Worm (Caenorhabditis elegans) whole organism, mixed stage, embryonic: ENCODE data around the gene sri-7.

Experiments
- M03D4.4 ChIP-seq: sonication (generic microtip); optimal IDR thresholded peaks from 2 replicates; lab custom pipeline; 2017; ENCODE audit warnings: mild to moderate bottlenecking, missing genetic modification characterization, missing compliant biosample characterization
- ceh-39 ChIP-seq: fragments of 150-350 bp; optimal IDR thresholded peaks from 2 replicates; lab custom pipeline; 2014; ENCODE audit warnings: missing biosample characterization, missing genetic modification characterization
- ceh-43 ChIP-seq: fragments of 200-800 bp; sonication (Bioruptor generic); optimal IDR thresholded peaks from 2 replicates; lab custom pipeline; 2018; ENCODE audit warnings: mild to moderate bottlenecking, missing genetic modification characterization, moderate library complexity, missing compliant biosample characterization
- ces-1 ChIP-seq: fragments of 150-350 bp; optimal IDR thresholded peaks from 2 replicates; lab custom pipeline; 2014; ENCODE audit warnings: missing biosample characterization, missing genetic modification reagents, missing genetic modification characterization
- cnd-1 ChIP-seq: fragments of 200-800 bp; sonication (Bioruptor generic); optimal IDR thresholded peaks from 2 replicates; lab custom pipeline; 2018; ENCODE audit warnings: mild to moderate bottlenecking, missing genetic modification characterization, missing compliant biosample characterization
- drap-1 ChIP-seq: fragments of 200-800 bp; sonication (Bioruptor generic); optimal IDR thresholded peaks from 3 replicates; lab custom pipeline; 2018; ENCODE audit warnings: mild to moderate bottlenecking, missing genetic modification characterization, missing compliant biosample characterization
- elt-1 ChIP-seq: sonication (generic microtip); optimal IDR thresholded peaks from 2 replicates; lab custom pipeline; 2017; ENCODE audit warnings: missing genetic modification characterization, mild to moderate bottlenecking, missing compliant biosample characterization, antibody characterized with exemption, moderate library complexity, borderline replicate concordance; ENCODE audit not compliant: insufficient read depth
- elt-3 ChIP-seq: fragments of 150-350 bp; optimal IDR thresholded peaks from 2 replicates; lab custom pipeline; 2014; ENCODE audit warnings: missing biosample characterization, missing genetic modification characterization
- flh-1 ChIP-seq: fragments of 200-800 bp; sonication (Bioruptor generic); optimal IDR thresholded peaks from 2 replicates; lab custom pipeline; 2018; ENCODE audit warnings: mild to moderate bottlenecking, missing genetic modification characterization, moderate library complexity, missing compliant biosample characterization
- ham-2 ChIP-seq: fragments of 200-800 bp; sonication (Bioruptor generic); optimal IDR thresholded peaks from 2 replicates; lab custom pipeline; 2018; ENCODE audit warnings: mild to moderate bottlenecking, missing genetic modification characterization, missing compliant biosample characterization
- hlh-1 ChIP-seq: fragments of 150-350 bp; optimal IDR thresholded peaks from 2 replicates; lab custom pipeline; 2014; ENCODE audit warnings: missing biosample characterization, missing genetic modification reagents, missing genetic modification characterization
- lin-32 ChIP-seq: fragments of 200-800 bp; sonication (Bioruptor generic); optimal IDR thresholded peaks from 2 replicates; lab custom pipeline; 2018; ENCODE audit warnings: mild to moderate bottlenecking, missing genetic modification characterization, missing compliant biosample characterization
- lsy-2 ChIP-seq: fragments of 150-350 bp; optimal IDR thresholded peaks from 2 replicates; lab custom pipeline; 2014; ENCODE audit warnings: missing biosample characterization, missing genetic modification characterization
- mab-5 ChIP-seq: fragments of 150-350 bp; optimal IDR thresholded peaks from 2 replicates; lab custom pipeline; 2014; ENCODE audit warnings: missing biosample characterization, missing genetic modification characterization
- mls-2 ChIP-seq: sonication (generic microtip); optimal IDR thresholded peaks from 2 replicates; lab custom pipeline; 2016; ENCODE audit warnings: mild to moderate bottlenecking, missing genetic modification characterization, moderate library complexity, missing compliant biosample characterization
- nhr-12 ChIP-seq: fragments of 150-350 bp; optimal IDR thresholded peaks from 2 replicates; lab custom pipeline; 2014; ENCODE audit warnings: missing biosample characterization, missing genetic modification characterization
- nhr-2 ChIP-seq: fragments of 150-350 bp; optimal IDR thresholded peaks from 2 replicates; lab custom pipeline; 2014; ENCODE audit warnings: missing biosample characterization, missing genetic modification characterization
- nhr-237 ChIP-seq: fragments of 150-350 bp; optimal IDR thresholded peaks from 2 replicates; lab custom pipeline; 2014; ENCODE audit warnings: missing biosample characterization, missing genetic modification characterization
- nhr-76 ChIP-seq: sonication (generic microtip); optimal IDR thresholded peaks from 2 replicates; lab custom pipeline; 2017; ENCODE audit warnings: missing biosample characterization, missing genetic modification characterization
- sem-2 ChIP-seq: fragments of 200-800 bp; sonication (Bioruptor generic); optimal IDR thresholded peaks from 2 replicates; lab custom pipeline; 2018; ENCODE audit warnings: mild to moderate bottlenecking, missing genetic modification characterization, missing compliant biosample characterization
- snpc-4 ChIP-seq: fragments of 150-350 bp; optimal IDR thresholded peaks from 2 replicates; lab custom pipeline; 2014; ENCODE audit warnings: missing biosample characterization, missing genetic modification characterization
- tbx-8 ChIP-seq: fragments of 200-800 bp; sonication (Bioruptor generic); optimal IDR thresholded peaks from 2 replicates; lab custom pipeline; 2018; ENCODE audit warnings: mild to moderate bottlenecking, missing genetic modification characterization, moderate library complexity, missing compliant biosample characterization
- unc-39 ChIP-seq: fragments of 150-350 bp; optimal IDR thresholded peaks from 2 replicates; lab custom pipeline; 2014; ENCODE audit warnings: missing biosample characterization, missing genetic modification characterization
- unc-62 ChIP-seq: fragments of 150-350 bp; optimal IDR thresholded peaks from 2 replicates; lab custom pipeline; 2014; ENCODE audit warnings: missing biosample characterization, missing genetic modification reagents, missing genetic modification characterization
- zip-8 ChIP-seq: fragments of 150-350 bp; optimal IDR thresholded peaks from 2 replicates; lab custom pipeline; 2014; ENCODE audit warnings: missing biosample characterization, missing genetic modification characterization
- ztf-11 ChIP-seq: fragments of 150-350 bp; optimal IDR thresholded peaks from 2 replicates; lab custom pipeline; 2014; ENCODE audit warnings: missing biosample characterization, missing genetic modification characterization

sri-7 gene

ce11 chrV:15399691-15400377 lies at the start of gene sri-7, which contains the start of gene T06E6.15:
sri-7 (plus strand) TSS chrV:15400327.
T06E6.15 (minus strand) TSS chrV:15399791.
- TF ChIP-seq mls-2 (tag; lab: Kevin White, UChicago) = no peak
- TF ChIP-seq unc-62 (GFP tag; lab: Kevin White, UChicago) = no peak
- TF ChIP-seq ham-2 (GFP tag; lab: Kevin White, UChicago) = no peak
- TF ChIP-seq nhr-76 (tag; lab: Kevin White, UChicago) = no peak
- no peak for TF ChIP-seq mab-5 (tag; lab: Kevin White, UChicago)
- TF ChIP-seq drap-1 (GFP tag; lab: Kevin White, UChicago) = no peak
- no peak for TF ChIP-seq cnd-1 (tag; lab: Kevin White, UChicago)
- no peak for TF ChIP-seq elt-3 (tag; lab: Kevin White, UChicago)
- no peak for TF ChIP-seq zip-8 (tag; lab: Kevin White, UChicago)
- TF ChIP-seq unc-39 (tag; lab: Kevin White, UChicago) = no peak
- TF ChIP-seq sem-2 (GFP tag; lab: Kevin White, UChicago) = no peak
- no peak for TF ChIP-seq tbx-8 (GFP tag; lab: Kevin White, UChicago)

ce11 chrV:15350615-15351014 lies 49.5 kb upstream of the sri-7 start, which contains the start of gene clec-231:
clec-231 (minus strand) TSS chrV:15350715.
- TF ChIP-seq sem-2 (GFP tag; lab: Kevin White, UChicago) = no peak
- no peak for TF ChIP-seq unc-62 (GFP tag; lab: Kevin White, UChicago)
- no peak for TF ChIP-seq nhr-2 (tag; lab: Kevin White, UChicago)
- TF ChIP-seq nhr-12 (tag; lab: Kevin White, UChicago) = no peak
- TF ChIP-seq elt-3 (tag; lab: Kevin White, UChicago) = no peak
- no peak for TF ChIP-seq cnd-1 (tag; lab: Kevin White, UChicago)
- TF ChIP-seq mab-5 (tag; lab: Kevin White, UChicago) = no peak
- no peak for TF ChIP-seq elt-1 (tag; lab: Kevin White, UChicago)
- TF ChIP-seq hlh-1 (tag; lab: Kevin White, UChicago) = no peak
- TF ChIP-seq ces-1 (GFP tag; lab: Kevin White, UChicago) = no peak
- TF ChIP-seq ztf-11 (tag; lab: Kevin White, UChicago) = no peak
- no peak for TF ChIP-seq zip-8 (tag; lab: Kevin White, UChicago)
- no peak for TF ChIP-seq lsy-2 (tag; lab: Kevin White, UChicago)
- TF ChIP-seq tbx-8 (GFP tag; lab: Kevin White, UChicago) = no peak
- no peak for TF ChIP-seq M03D4.4 (tag; lab: Kevin White, UChicago)
- TF ChIP-seq drap-1 (GFP tag; lab: Kevin White, UChicago) = no peak

- TF ChIP-seq drap-1 (GFP tag; lab: Kevin White, UChicago) = no peak
- TF ChIP-seq sem-2 (GFP tag; lab: Kevin White, UChicago) = no peak
- TF ChIP-seq cnd-1 (tag; lab: Kevin White, UChicago) = no peak
- TF ChIP-seq lin-32 (GFP tag; lab: Kevin White, UChicago) = no peak
- no peak for TF ChIP-seq nhr-2 (tag; lab: Kevin White, UChicago)
Measured at ce11 chrV:15352376-15352775, 47.8 kb upstream of the sri-7 start, which contains the start of gene srx-58. srx-58 (plus strand) TSS chrV:15352676.

ce11 chrV:15354648-15355047 lies 45.5 kb upstream of the sri-7 start, which contains the start of gene C29F3.7:
C29F3.7 (plus strand) TSS chrV:15354901.
- TF ChIP-seq ces-1 (GFP tag; lab: Kevin White, UChicago) = no peak
- no peak for TF ChIP-seq snpc-4 (tag; lab: Kevin White, UChicago)
- no peak for TF ChIP-seq unc-39 (tag; lab: Kevin White, UChicago)
- no peak for TF ChIP-seq tbx-8 (GFP tag; lab: Kevin White, UChicago)
- no peak for TF ChIP-seq nhr-2 (tag; lab: Kevin White, UChicago)
- no peak for TF ChIP-seq sem-2 (GFP tag; lab: Kevin White, UChicago)
- no peak for TF ChIP-seq unc-62 (GFP tag; lab: Kevin White, UChicago)
- TF ChIP-seq ceh-39 (tag; lab: Kevin White, UChicago) = no peak
- TF ChIP-seq flh-1 (GFP tag; lab: Kevin White, UChicago) = no peak
- no peak for TF ChIP-seq ceh-43 (GFP tag; lab: Kevin White, UChicago)
- TF ChIP-seq drap-1 (GFP tag; lab: Kevin White, UChicago) = no peak
- TF ChIP-seq ham-2 (GFP tag; lab: Kevin White, UChicago) = no peak
- TF ChIP-seq nhr-237 (tag; lab: Kevin White, UChicago) = no peak
- TF ChIP-seq, all 35 proteins: peak for 0

- TF ChIP-seq hlh-1 (tag; lab: Kevin White, UChicago) = peak; percentile 32
Measured at ce11 chrV:15361412-15361811, 38.7 kb upstream of the sri-7 start, which contains the start of gene ech-1.1. ech-1.1 (minus strand) TSS chrV:15361512.
